6 fruit fly cellular contexts compared by ENCODE assay signal in genomic region chr3L:20002482-20003234, dm6.
TF ChIP-seq lines count a peak whose summit lies in the region.

TSS of gene CG7668 (plus strand) at chr3L:20002736.

- TF ChIP-seq CTCF in whole organism, embryonic (GFP tag; optimal IDR thresholded peaks at IDR 0.05; lab: Kevin White, UChicago): peak; percentile 47

TF ChIP-seq in whole organism, 6 proteins besides CTCF, POLR2A, EP300 and RAD21:
- peak; percentile 49 for TF ChIP-seq pan (optimal IDR thresholded peaks at IDR 0.05; lab: Kevin White, UChicago)
- no peak for TF ChIP-seq EcR (GFP tag; optimal IDR thresholded peaks at IDR 0.05; lab: Kevin White, UChicago)

TF ChIP-seq in whole organism, adult, 20 proteins besides CTCF, POLR2A, EP300 and RAD21 (continues in another document):
- TF ChIP-seq bab1 (GFP tag; optimal IDR thresholded peaks at IDR 0.05; lab: Kevin White, UChicago): peak; percentile 92
- TF ChIP-seq CG11617 (GFP tag; optimal IDR thresholded peaks at IDR 0.05; lab: Kevin White, UChicago): peak; percentile 86
- TF ChIP-seq cic (GFP tag; optimal IDR thresholded peaks at IDR 0.05; lab: Kevin White, UChicago): peak; percentile 63
- peak; percentile 85 for TF ChIP-seq CG33017 (tag; optimal IDR thresholded peaks at IDR 0.05; lab: Kevin White, UChicago)
- TF ChIP-seq CG1620 (GFP tag; optimal IDR thresholded peaks at IDR 0.05; lab: Kevin White, UChicago): peak; percentile 78
- peak; percentile 62 for TF ChIP-seq Mnt (GFP tag; optimal IDR thresholded peaks at IDR 0.05; lab: Kevin White, UChicago)
- TF ChIP-seq CG7045 (GFP tag; optimal IDR thresholded peaks at IDR 0.05; lab: Kevin White, UChicago): peak; percentile 85
- peak; percentile 43 for TF ChIP-seq ovo (GFP tag; optimal IDR thresholded peaks at IDR 0.05; lab: Kevin White, UChicago)
- TF ChIP-seq CG12768 (GFP tag; optimal IDR thresholded peaks at IDR 0.05; lab: Kevin White, UChicago): peak; percentile 87
- no peak for TF ChIP-seq cnc (optimal IDR thresholded peaks at IDR 0.05; lab: Kevin White, UChicago)
- no peak for TF ChIP-seq Hr96 (GFP tag; optimal IDR thresholded peaks at IDR 0.05; lab: Kevin White, UChicago)
- peak; percentile 82 for TF ChIP-seq CG14711 (tag; optimal IDR thresholded peaks at IDR 0.05; lab: Kevin White, UChicago)
- TF ChIP-seq Clk (GFP tag; optimal IDR thresholded peaks at IDR 0.05; lab: Kevin White, UChicago): peak; percentile 80
- TF ChIP-seq pad (GFP tag; optimal IDR thresholded peaks at IDR 0.05; lab: Kevin White, UChicago): peak; percentile 66
- TF ChIP-seq Crg-1 (GFP tag; optimal IDR thresholded peaks at IDR 0.05; lab: Kevin White, UChicago): peak; percentile 71
- peak; percentile 89 for TF ChIP-seq CG7101 (tag; optimal IDR thresholded peaks at IDR 0.05; lab: Kevin White, UChicago)
- peak; percentile 85 for TF ChIP-seq toe (GFP tag; optimal IDR thresholded peaks at IDR 0.05; lab: Kevin White, UChicago)
- peak; percentile 59 for TF ChIP-seq tj (GFP tag; optimal IDR thresholded peaks at IDR 0.05; lab: Kevin White, UChicago)

TF ChIP-seq in whole organism, embryonic, 481 proteins besides CTCF, POLR2A, EP300 and RAD21 (continues in another document):
- TF ChIP-seq CG15269 (tag; optimal IDR thresholded peaks at IDR 0.05; lab: Kevin White, UChicago): peak; percentile 92
- no peak for TF ChIP-seq Kr (GFP tag; optimal IDR thresholded peaks at IDR 0.05; lab: Kevin White, UChicago)
- TF ChIP-seq twi (tag; optimal IDR thresholded peaks at IDR 0.05; lab: Kevin White, UChicago): peak; percentile 83
- TF ChIP-seq B-H1 (GFP tag; IDR thresholded peaks at IDR 0.05; lab: Robert Waterston, UW): peak; percentile 84; the same call in 1 of the 3 replicates
- TF ChIP-seq klu (GFP tag; IDR thresholded peaks at IDR 0.05; lab: Robert Waterston, UW): no peak; the same call in 1 of the 2 replicates
- TF ChIP-seq odd (GFP tag; optimal IDR thresholded peaks at IDR 0.05; lab: Kevin White, UChicago): peak; percentile 82
- TF ChIP-seq ttk (GFP tag; IDR thresholded peaks at IDR 0.05; lab: Robert Waterston, UW): peak; percentile 92
- TF ChIP-seq Spps (tag; optimal IDR thresholded peaks at IDR 0.05; lab: Kevin White, UChicago): peak; percentile 82
- peak; percentile 88 for TF ChIP-seq Dek (tag; optimal IDR thresholded peaks at IDR 0.05; lab: Kevin White, UChicago)
- TF ChIP-seq CG6272 (GFP tag; IDR thresholded peaks at IDR 0.05; lab: Robert Waterston, UW): no peak
- TF ChIP-seq lola (GFP tag; optimal IDR thresholded peaks at IDR 0.05; lab: Kevin White, UChicago): peak in 1 of 3 experiments; percentile 88
- no peak for TF ChIP-seq ham (GFP tag; IDR thresholded peaks at IDR 0.05; lab: Robert Waterston, UW)
- TF ChIP-seq eyg (GFP tag; optimal IDR thresholded peaks at IDR 0.05; lab: Kevin White, UChicago): peak; percentile 58
- TF ChIP-seq CG16779 (GFP tag; IDR thresholded peaks at IDR 0.05; lab: Robert Waterston, UW): peak; percentile 92
- peak; percentile 87 for TF ChIP-seq pum (GFP tag; optimal IDR thresholded peaks at IDR 0.05; lab: Kevin White, UChicago)
- TF ChIP-seq D19B (GFP tag; optimal IDR thresholded peaks at IDR 0.05; lab: Kevin White, UChicago): peak; percentile 99
- peak; percentile 91 for TF ChIP-seq Meics (GFP tag; optimal IDR thresholded peaks at IDR 0.05; lab: Kevin White, UChicago)
- TF ChIP-seq pros (GFP tag; optimal IDR thresholded peaks at IDR 0.05; lab: Kevin White, UChicago): peak; percentile 50

TF ChIP-seq in whole organism, prepupa, 60 proteins besides CTCF, POLR2A, EP300 and RAD21 (continues in another document):
- TF ChIP-seq CG1621 (tag; optimal IDR thresholded peaks at IDR 0.05; lab: Kevin White, UChicago): peak; percentile 89
- TF ChIP-seq Eip93F (GFP tag; optimal IDR thresholded peaks at IDR 0.05; lab: Kevin White, UChicago): peak; percentile 82
- peak; percentile 57 for TF ChIP-seq dac (GFP tag; optimal IDR thresholded peaks at IDR 0.05; lab: Kevin White, UChicago)
- peak; percentile 84 for TF ChIP-seq Gug (GFP tag; IDR thresholded peaks at IDR 0.05; lab: Robert Waterston, UW)
- peak; percentile 41 for TF ChIP-seq fd85E (GFP tag; optimal IDR thresholded peaks at IDR 0.05; lab: Kevin White, UChicago)
- TF ChIP-seq fkh (GFP tag; optimal IDR thresholded peaks at IDR 0.05; lab: Kevin White, UChicago): peak; percentile 55
- TF ChIP-seq Eip78C (GFP tag; lab: Kevin White, UChicago): peak; percentile 97
- no peak; the same call in 2 of the 3 replicates for TF ChIP-seq CG6163 (GFP tag; IDR thresholded peaks at IDR 0.05; lab: Robert Waterston, UW)
- peak; percentile 82 for TF ChIP-seq CG8319 (GFP tag; optimal IDR thresholded peaks at IDR 0.05; lab: Kevin White, UChicago)
- peak; percentile 93 for TF ChIP-seq topi (GFP tag; optimal IDR thresholded peaks at IDR 0.05; lab: Kevin White, UChicago)
- peak; percentile 86 for TF ChIP-seq vri (GFP tag; optimal IDR thresholded peaks at IDR 0.05; lab: Kevin White, UChicago)
- TF ChIP-seq CG11902 (GFP tag; optimal IDR thresholded peaks at IDR 0.05; lab: Kevin White, UChicago): peak; percentile 82
- TF ChIP-seq Lpt (GFP tag; optimal IDR thresholded peaks at IDR 0.05; lab: Kevin White, UChicago): peak; percentile 84
- no peak; the same call in 2 of the 3 replicates for TF ChIP-seq eg (GFP tag; IDR thresholded peaks at IDR 0.05; lab: Robert Waterston, UW)
- TF ChIP-seq CG10669 (GFP tag; optimal IDR thresholded peaks at IDR 0.05; lab: Kevin White, UChicago): peak; percentile 87
- peak; percentile 92 for TF ChIP-seq Hr39 (GFP tag; optimal IDR thresholded peaks at IDR 0.05; lab: Kevin White, UChicago)
- TF ChIP-seq CG8119 (GFP tag; IDR thresholded peaks at IDR 0.05; lab: Robert Waterston, UW): peak; percentile 92
- no peak; the same call in 1 of the 2 replicates for TF ChIP-seq CG11294 (GFP tag; IDR thresholded peaks at IDR 0.05; lab: Robert Waterston, UW)
- peak; percentile 92 for TF ChIP-seq Sox14 (GFP tag; optimal IDR thresholded peaks at IDR 0.05; lab: Kevin White, UChicago)

TF ChIP-seq in whole organism, pupa, 21 proteins besides CTCF, POLR2A, EP300 and RAD21 (continues in another document):
- peak; percentile 89 for TF ChIP-seq Pif1A (GFP tag; optimal IDR thresholded peaks at IDR 0.05; lab: Kevin White, UChicago)
- no peak; the same call in 1 of the 2 replicates for TF ChIP-seq rn (GFP tag; IDR thresholded peaks at IDR 0.05; lab: Robert Waterston, UW)
- peak; percentile 81 for TF ChIP-seq D1 (tag; optimal IDR thresholded peaks at IDR 0.05; lab: Kevin White, UChicago)
- TF ChIP-seq Ets98B (GFP tag; IDR thresholded peaks at IDR 0.05; lab: Robert Waterston, UW): peak; percentile 93
- peak; percentile 87 for TF ChIP-seq CG8301 (tag; optimal IDR thresholded peaks at IDR 0.05; lab: Kevin White, UChicago)
- 0 out of 2 replicates have a peak, but pooled peaks have one; percentile 20 for TF ChIP-seq CG10348 (GFP tag; IDR thresholded peaks at IDR 0.05; lab: Robert Waterston, UW)
- TF ChIP-seq fd96Ca (GFP tag; IDR thresholded peaks at IDR 0.05; lab: Robert Waterston, UW): no peak
- peak; percentile 92 for TF ChIP-seq CG8159 (tag; optimal IDR thresholded peaks at IDR 0.05; lab: Kevin White, UChicago)
- TF ChIP-seq gl (tag; optimal IDR thresholded peaks at IDR 0.05; lab: Kevin White, UChicago): peak; percentile 83
- TF ChIP-seq CG34367 (tag; optimal IDR thresholded peaks at IDR 0.05; lab: Kevin White, UChicago): peak; percentile 83
- peak; percentile 92 for TF ChIP-seq CG15710 (tag; optimal IDR thresholded peaks at IDR 0.05; lab: Kevin White, UChicago)
- peak; percentile 90 for TF ChIP-seq CG32121 (GFP tag; IDR thresholded peaks at IDR 0.05; lab: Robert Waterston, UW)
- peak; percentile 91 for TF ChIP-seq Snoo (tag; optimal IDR thresholded peaks at IDR 0.05; lab: Kevin White, UChicago)
- peak; percentile 89 for TF ChIP-seq CG12605 (GFP tag; IDR thresholded peaks at IDR 0.05; lab: Robert Waterston, UW)
- peak; percentile 86 for TF ChIP-seq CG9948 (tag; optimal IDR thresholded peaks at IDR 0.05; lab: Kevin White, UChicago)
- TF ChIP-seq CG4496 (GFP tag; IDR thresholded peaks at IDR 0.05; lab: Robert Waterston, UW): peak; percentile 96
- TF ChIP-seq Pif1B (GFP tag; optimal IDR thresholded peaks at IDR 0.05; lab: Kevin White, UChicago): peak; percentile 80
- TF ChIP-seq CG13204 (GFP tag; optimal IDR thresholded peaks at IDR 0.05; lab: Kevin White, UChicago): no peak
- no peak for TF ChIP-seq EcR (GFP tag; optimal IDR thresholded peaks at IDR 0.05; lab: Kevin White, UChicago)
- peak; percentile 92 for TF ChIP-seq CG17806 (tag; optimal IDR thresholded peaks at IDR 0.05; lab: Kevin White, UChicago)

TF ChIP-seq in whole organism, wandering third instar larva, 38 proteins besides CTCF, POLR2A, EP300 and RAD21 (continues in another document):
- TF ChIP-seq tai (GFP tag; optimal IDR thresholded peaks at IDR 0.05; lab: Kevin White, UChicago): peak; percentile 75
- TF ChIP-seq sage (GFP tag; optimal IDR thresholded peaks at IDR 0.05; lab: Kevin White, UChicago): peak; percentile 73
- no peak for TF ChIP-seq dl (GFP tag; optimal IDR thresholded peaks at IDR 0.05; lab: Kevin White, UChicago; ENCODE audit: insufficient read depth in 1 of 2, partially characterized antibody in 2 of 2)
- TF ChIP-seq Sp1 (GFP tag; optimal IDR thresholded peaks at IDR 0.05; lab: Kevin White, UChicago): peak; percentile 95
- TF ChIP-seq h (GFP tag; optimal IDR thresholded peaks at IDR 0.05; lab: Kevin White, UChicago): peak; percentile 93
- peak; percentile 95 for TF ChIP-seq HLH106 (tag; optimal IDR thresholded peaks at IDR 0.05; lab: Kevin White, UChicago)
- TF ChIP-seq Hr83 (GFP tag; optimal IDR thresholded peaks at IDR 0.05; lab: Kevin White, UChicago; ENCODE audit: poor library complexity, severe bottlenecking): peak; percentile 81
- peak; percentile 88 for TF ChIP-seq ey (GFP tag; optimal IDR thresholded peaks at IDR 0.05; lab: Kevin White, UChicago)
- TF ChIP-seq Dfd (GFP tag; optimal IDR thresholded peaks at IDR 0.05; lab: Kevin White, UChicago): no peak
- no peak for TF ChIP-seq jim (GFP tag; optimal IDR thresholded peaks at IDR 0.05; lab: Kevin White, UChicago)
- TF ChIP-seq rgr (GFP tag; optimal IDR thresholded peaks at IDR 0.05; lab: Kevin White, UChicago): peak; percentile 93
- peak; percentile 76 for TF ChIP-seq dmrt93B (GFP tag; optimal IDR thresholded peaks at IDR 0.05; lab: Kevin White, UChicago)
- TF ChIP-seq Hnf4 (GFP tag; optimal IDR thresholded peaks at IDR 0.05; lab: Kevin White, UChicago): peak; percentile 87
- no peak for TF ChIP-seq Myc (optimal IDR thresholded peaks at IDR 0.05; lab: Kevin White, UChicago)
- peak; percentile 89 for TF ChIP-seq br (GFP tag; optimal IDR thresholded peaks at IDR 0.05; lab: Kevin White, UChicago)
- peak; percentile 40 for TF ChIP-seq Rel (GFP tag; optimal IDR thresholded peaks at IDR 0.05; lab: Kevin White, UChicago)
- peak; percentile 80 for TF ChIP-seq Rel (tag; optimal IDR thresholded peaks at IDR 0.05; lab: Kevin White, UChicago)
- TF ChIP-seq pan (optimal IDR thresholded peaks at IDR 0.05; lab: Kevin White, UChicago): peak; percentile 28
- TF ChIP-seq woc (GFP tag; optimal IDR thresholded peaks at IDR 0.05; lab: Kevin White, UChicago): peak; percentile 79
- peak; percentile 63 for TF ChIP-seq CrebA (GFP tag; optimal IDR thresholded peaks at IDR 0.05; lab: Kevin White, UChicago; ENCODE audit: borderline replicate concordance)
- no peak for TF ChIP-seq Vsx2 (GFP tag; optimal IDR thresholded peaks at IDR 0.05; lab: Kevin White, UChicago; ENCODE audit: partially characterized antibody)
